Worm (Caenorhabditis elegans) whole organism, early embryonic: ENCODE measurements around the gene tlp-1.
"Not testable (repeated sequence)": the region's sequence is repeated elsewhere in the genome, so short reads cannot be mapped to it uniquely, and the experiment has no call there.

Source experiments
- aly-1 ChIP-seq: sonication (generic microtip); optimal IDR thresholded peaks from 2 replicates; lab custom pipeline; 2016; ENCODE audit warnings: missing genetic modification characterization, missing compliant biosample characterization
- ama-1 ChIP-seq: fragments of 150-350 bp; optimal IDR thresholded peaks from 2 replicates; lab custom pipeline; 2014
- ets-7 ChIP-seq: sonication (generic microtip); optimal IDR thresholded peaks from 2 replicates; lab custom pipeline; 2016; ENCODE audit warnings: missing genotype, missing genetic modification characterization, missing compliant biosample characterization
- hmbx-1 ChIP-seq: sonication (generic microtip); optimal IDR thresholded peaks from 2 replicates; lab custom pipeline; 2016; ENCODE audit warnings: mild to moderate bottlenecking, missing genetic modification characterization, missing compliant biosample characterization
- pes-1 ChIP-seq: fragments of 200-800 bp; sonication (Bioruptor generic); IDR thresholded peaks from 2 replicates; pipeline ENCODE4 v1.3.6; 2022; ENCODE audit warnings: missing genetic modification reagents, missing genetic modification characterization, missing compliant biosample characterization
- tbx-37 ChIP-seq: fragments of 200-800 bp; sonication (Bioruptor generic); conservative IDR thresholded peaks from 2 replicates; pipeline ENCODE4 v1.3.6; 2022; ENCODE audit warnings: missing genetic modification reagents, missing genetic modification characterization, missing compliant biosample characterization
- tra-4 ChIP-seq: sonication (generic microtip); optimal IDR thresholded peaks from 2 replicates; lab custom pipeline; 2017; ENCODE audit warnings: missing genetic modification characterization, missing compliant biosample characterization

ce11 chrIV:13659449-13659848, 44.4 kb downstream of the tlp-1 start, which contains the start of gene Y45F10C.1:
- not testable (repeated sequence) for TF ChIP-seq ets-7 (tag; lab: Kevin White, UChicago); ama-1 (lab: Kevin White, UChicago); aly-1 (tag; lab: Kevin White, UChicago); tbx-37 (GFP tag; lab: Robert Waterston, UW); pes-1 (GFP tag; lab: Robert Waterston, UW); hmbx-1 (tag; lab: Kevin White, UChicago); tra-4 (tag; lab: Kevin White, UChicago)
